Fruit fly (Drosophila melanogaster): ENCODE data around the gene Atg8a.

Gene Atg8a

dm6 chrX:10805651-10806191, 37.6 kb upstream of the Atg8a start (continued):
- TF ChIP-seq hbn (GFP tag; IDR thresholded peaks at IDR 0.05; ENCODE audit: partially characterized antibody): peak; percentile 45
- peak; percentile 59; the same call in 1 of the 2 replicates for TF ChIP-seq CG13287 (GFP tag; IDR thresholded peaks at IDR 0.05; ENCODE audit: partially characterized antibody)
- TF ChIP-seq CG15514 (GFP tag; optimal IDR thresholded peaks at IDR 0.05): no peak
- peak; percentile 65 for TF ChIP-seq dm (GFP tag; optimal IDR thresholded peaks at IDR 0.05)
- peak; percentile 70 for TF ChIP-seq E2f2 (GFP tag; IDR thresholded peaks at IDR 0.05)
- peak; percentile 31 for TF ChIP-seq CG2116 (GFP tag; optimal IDR thresholded peaks at IDR 0.05)
- TF ChIP-seq Deaf1 (tag; optimal IDR thresholded peaks at IDR 0.05): peak; percentile 29
- TF ChIP-seq CG17385 (GFP tag; optimal IDR thresholded peaks at IDR 0.05): peak; percentile 36
- no peak for TF ChIP-seq CG4404 (GFP tag; IDR thresholded peaks at IDR 0.05)
- 0 out of 3 replicates have a peak, but pooled peaks have one; percentile 23 for TF ChIP-seq mld (GFP tag; IDR thresholded peaks at IDR 0.05; ENCODE audit: partially characterized antibody)
- peak; percentile 46 for TF ChIP-seq kah (GFP tag; optimal IDR thresholded peaks at IDR 0.05)
- no peak for TF ChIP-seq sens-2 (GFP tag; IDR thresholded peaks at IDR 0.05)
- no peak for TF ChIP-seq CG17802 (tag; optimal IDR thresholded peaks at IDR 0.05)
- peak; percentile 37 for TF ChIP-seq Med (GFP tag)
- no peak for TF ChIP-seq CG10321 (GFP tag; IDR thresholded peaks at IDR 0.05)
- 0 out of 3 replicates have a peak, but pooled peaks have one; percentile 11 for TF ChIP-seq ci (GFP tag; IDR thresholded peaks at IDR 0.05)
- TF ChIP-seq lbe (GFP tag; optimal IDR thresholded peaks at IDR 0.05): peak; percentile 14
- TF ChIP-seq sens (GFP tag): peak; percentile 79
- TF ChIP-seq kni (GFP tag; optimal IDR thresholded peaks at IDR 0.05): peak; percentile 64
- no peak for TF ChIP-seq slbo (GFP tag; IDR thresholded peaks at IDR 0.05)
- TF ChIP-seq CG8924 (tag; optimal IDR thresholded peaks at IDR 0.05): no peak
- TF ChIP-seq pnt (GFP tag; optimal IDR thresholded peaks at IDR 0.05): no peak
- peak in 1 of 2 experiments; percentile 82 for TF ChIP-seq bsh (GFP tag; optimal IDR thresholded peaks at IDR 0.05)
- TF ChIP-seq HLH4C (GFP tag; IDR thresholded peaks at IDR 0.05; ENCODE audit: partially characterized antibody): 0 out of 3 replicates have a peak, but pooled peaks have one; percentile 33
- TF ChIP-seq CG9437 (GFP tag; optimal IDR thresholded peaks at IDR 0.05): no peak
- TF ChIP-seq yki (optimal IDR thresholded peaks at IDR 0.05): peak; percentile 13
- TF ChIP-seq Hey (tag; optimal IDR thresholded peaks at IDR 0.05): no peak
- TF ChIP-seq CG1792 (GFP tag; optimal IDR thresholded peaks at IDR 0.05): peak; percentile 32
- TF ChIP-seq sr (GFP tag; IDR thresholded peaks at IDR 0.05): peak; percentile 85

DNA sequence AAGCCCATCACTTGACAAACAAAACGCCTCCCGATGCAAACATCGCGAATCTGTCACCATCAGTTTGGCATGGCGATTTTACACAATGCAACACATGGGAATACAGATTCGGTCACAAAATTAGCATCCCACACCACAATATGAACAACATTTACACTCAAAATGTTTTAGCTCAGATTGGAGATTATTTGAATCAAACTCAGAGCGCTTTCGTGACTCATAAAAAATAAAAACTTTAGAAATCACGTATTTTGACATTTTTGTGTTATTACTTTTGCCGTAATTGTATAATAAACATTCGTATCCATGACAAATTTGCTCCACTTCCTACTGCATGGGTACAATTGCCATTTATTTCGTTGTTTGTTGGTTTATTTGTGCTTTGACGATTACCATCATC, 35.9 kb upstream of the Atg8a start:
- no peak for TF ChIP-seq ham (GFP tag; IDR thresholded peaks at IDR 0.05)
- TF ChIP-seq Kr (GFP tag; optimal IDR thresholded peaks at IDR 0.05): no peak
- no peak for TF ChIP-seq CG16815 (GFP tag; optimal IDR thresholded peaks at IDR 0.05)
- TF ChIP-seq CG10321 (GFP tag; IDR thresholded peaks at IDR 0.05): no peak
- no peak for TF ChIP-seq Jarid2 (GFP tag; optimal IDR thresholded peaks at IDR 0.05)
- no peak for TF ChIP-seq cg (GFP tag; optimal IDR thresholded peaks at IDR 0.05)
- TF ChIP-seq jing (GFP tag; optimal IDR thresholded peaks at IDR 0.05): no peak
- peak; percentile 62 for TF ChIP-seq sens (GFP tag)
- no peak for TF ChIP-seq Mrtf (GFP tag; IDR thresholded peaks at IDR 0.05)
- no peak for TF ChIP-seq Nf-YC (tag; optimal IDR thresholded peaks at IDR 0.05)
- TF ChIP-seq Drgx (GFP tag; IDR thresholded peaks at IDR 0.05): peak; percentile 40
- 0 out of 2 replicates have a peak, but pooled peaks have one; percentile 5 for TF ChIP-seq CG11696 (GFP tag; IDR thresholded peaks at IDR 0.05)
- TF ChIP-seq gfzf (GFP tag; optimal IDR thresholded peaks at IDR 0.05): no peak
- no peak for TF ChIP-seq zen2 (GFP tag; IDR thresholded peaks at IDR 0.05; ENCODE audit: partially characterized antibody)
- TF ChIP-seq Oli (tag; optimal IDR thresholded peaks at IDR 0.05): no peak
- TF ChIP-seq Rx (GFP tag; IDR thresholded peaks at IDR 0.05): no peak
- peak; percentile 74 for TF ChIP-seq Med (GFP tag)
- 0 out of 2 replicates have a peak, but pooled peaks have one; percentile 6 for TF ChIP-seq seq (GFP tag; IDR thresholded peaks at IDR 0.05)
- TF ChIP-seq kni (GFP tag; optimal IDR thresholded peaks at IDR 0.05): no peak
- no peak for TF ChIP-seq al (GFP tag; IDR thresholded peaks at IDR 0.05)
- TF ChIP-seq gcm (GFP tag; optimal IDR thresholded peaks at IDR 0.05): no peak
- TF ChIP-seq caup (GFP tag; optimal IDR thresholded peaks at IDR 0.05; ENCODE audit: severe bottlenecking): no peak
- no peak for TF ChIP-seq CG32532 (GFP tag; IDR thresholded peaks at IDR 0.05)
- TF ChIP-seq CG14965 (GFP tag; optimal IDR thresholded peaks at IDR 0.05; ENCODE audit: borderline replicate concordance): no peak
